Worm (Caenorhabditis elegans) whole organism, L1 larva: ENCODE data around the gene cgr-1.

ENCODE experiments used
- ama-1 ChIP-seq: fragments of 150-350 bp; optimal IDR thresholded peaks from 2 replicates; lab custom pipeline; 2014
- ceh-63 ChIP-seq: fragments of 200-800 bp; sonication (Bioruptor generic); optimal IDR thresholded peaks from 2 replicates; lab custom pipeline; 2018; ENCODE audit warnings: mild to moderate bottlenecking, missing genetic modification characterization, missing compliant biosample characterization
- ceh-8 ChIP-seq: fragments of 200-800 bp; sonication (Bioruptor generic); optimal IDR thresholded peaks from 2 replicates; lab custom pipeline; 2018; ENCODE audit warnings: mild to moderate bottlenecking, missing genetic modification characterization, moderate library complexity, missing compliant biosample characterization
- ceh-88 ChIP-seq: fragments of 200-800 bp; sonication (Bioruptor generic); IDR thresholded peaks from 2 replicates; pipeline ENCODE4 v1.3.6; 2022; ENCODE audit warnings: missing genetic modification characterization, missing compliant biosample characterization
- ceh-90 ChIP-seq: sonication (generic microtip); optimal IDR thresholded peaks from 2 replicates; lab custom pipeline; 2016; ENCODE audit warnings: missing genetic modification characterization, missing compliant biosample characterization
- ces-1 ChIP-seq: fragments of 150-350 bp; optimal IDR thresholded peaks from 2 replicates; lab custom pipeline; 2014; ENCODE audit warnings: missing biosample characterization, missing genetic modification reagents, missing genetic modification characterization
- dsc-1 ChIP-seq: sonication (generic microtip); optimal IDR thresholded peaks from 2 replicates; lab custom pipeline; 2016; ENCODE audit warnings: mild to moderate bottlenecking, missing genetic modification characterization, missing compliant biosample characterization
- efl-1 ChIP-seq, 4 experiments: fragments of 150-350 bp; optimal IDR thresholded peaks in 3 of 4; peaks in 1 of 4; 1 replicate in 1 of 4; 2 replicates in 3 of 4; lab custom pipeline; 2014; ENCODE audit warnings: missing biosample characterization in 2 of 4, missing genetic modification characterization in 2 of 4, missing genetic modification reagents in 2 of 4
- efl-3 ChIP-seq: fragments of 200-800 bp; sonication (Bioruptor generic); optimal IDR thresholded peaks from 2 replicates; lab custom pipeline; 2018; ENCODE audit warnings: mild to moderate bottlenecking, missing genetic modification characterization, missing compliant biosample characterization
- egl-13 ChIP-seq: sonication (generic microtip); optimal IDR thresholded peaks from 2 replicates; lab custom pipeline; 2016; ENCODE audit warnings: missing genotype, missing genetic modification reagents, missing genetic modification characterization, missing compliant biosample characterization
- egl-27 ChIP-seq, 2 experiments: fragments of 150-350 bp in 1 of 2; sonication (generic microtip); optimal IDR thresholded peaks; 3 replicates each; lab custom pipeline; 2017 to 2018; ENCODE audit warnings: missing biosample characterization in 2 of 2, missing genetic modification characterization in 2 of 2, missing genetic modification reagents in 2 of 2
- elt-2 ChIP-seq: sonication (generic microtip); optimal IDR thresholded peaks from 2 replicates; lab custom pipeline; 2016; ENCODE audit warnings: missing genetic modification characterization, mild to moderate bottlenecking, inconsistent platforms, missing compliant biosample characterization, missing genetic modification reagents
- elt-3 ChIP-seq, 6 experiments: fragments of 150-350 bp in 1 of 6; sonication (generic microtip); optimal IDR thresholded peaks; 2 replicates each; lab custom pipeline; 2017 to 2018; ENCODE audit warnings: missing biosample characterization in 6 of 6, missing genetic modification characterization in 6 of 6, inconsistent platforms in 1 of 6
- fos-1 ChIP-seq: fragments of 150-350 bp; optimal IDR thresholded peaks from 2 replicates; lab custom pipeline; 2014; ENCODE audit warnings: missing biosample characterization, missing genetic modification characterization
- hpl-2 ChIP-seq: fragments of 150-350 bp; optimal IDR thresholded peaks from 2 replicates; lab custom pipeline; 2014; ENCODE audit warnings: missing biosample characterization, missing genetic modification reagents, missing genetic modification characterization
- irx-1 ChIP-seq: sonication (generic microtip); optimal IDR thresholded peaks from 2 replicates; lab custom pipeline; 2016; ENCODE audit warnings: missing genetic modification characterization, missing compliant biosample characterization
- isw-1 ChIP-seq: fragments of 200-800 bp; sonication (Bioruptor generic); IDR thresholded peaks from 2 replicates; pipeline ENCODE4 v1.3.6; 2022; ENCODE audit warnings: missing genetic modification characterization, missing compliant biosample characterization
- lin-13 ChIP-seq: fragments of 150-350 bp; optimal IDR thresholded peaks from 2 replicates; lab custom pipeline; 2014; ENCODE audit warnings: missing biosample characterization, missing genetic modification reagents, missing genetic modification characterization
- lin-14 ChIP-seq: fragments of 200-800 bp; sonication (Bioruptor generic); optimal IDR thresholded peaks from 2 replicates; lab custom pipeline; 2018; ENCODE audit warnings: mild to moderate bottlenecking, missing genetic modification characterization, moderate library complexity, missing compliant biosample characterization
- lin-15B ChIP-seq: fragments of 150-350 bp; sonication (generic microtip); optimal IDR thresholded peaks from 3 replicates; lab custom pipeline; 2014; ENCODE audit warnings: missing biosample characterization, missing genetic modification characterization
- lin-35 ChIP-seq, 2 experiments: fragments of 150-350 bp; optimal IDR thresholded peaks; 2 replicates each; lab custom pipeline; 2014; ENCODE audit warnings: missing biosample characterization in 2 of 2, missing genetic modification characterization in 2 of 2, missing genetic modification reagents in 2 of 2
- lin-39 ChIP-seq: fragments of 150-350 bp; optimal IDR thresholded peaks from 2 replicates; lab custom pipeline; 2014; ENCODE audit warnings: missing biosample characterization, missing genetic modification reagents, missing genetic modification characterization
- mab-9 ChIP-seq: fragments of 200-800 bp; sonication (Bioruptor generic); IDR thresholded peaks from 2 replicates; pipeline ENCODE4 v1.3.6; 2022; ENCODE audit warnings: missing genetic modification reagents, missing genetic modification characterization, missing compliant biosample characterization
- mep-1 ChIP-seq: fragments of 150-350 bp; optimal IDR thresholded peaks from 2 replicates; lab custom pipeline; 2014; ENCODE audit warnings: missing biosample characterization, missing genetic modification characterization
- nhr-11 ChIP-seq: fragments of 150-350 bp; optimal IDR thresholded peaks from 2 replicates; lab custom pipeline; 2014; ENCODE audit warnings: missing biosample characterization, missing genetic modification characterization
- nhr-12 ChIP-seq: sonication (generic microtip); optimal IDR thresholded peaks from 2 replicates; lab custom pipeline; 2017; ENCODE audit warnings: missing biosample characterization, missing genetic modification characterization
- nhr-28 ChIP-seq: fragments of 150-350 bp; optimal IDR thresholded peaks from 2 replicates; lab custom pipeline; 2014; ENCODE audit warnings: missing biosample characterization, missing genetic modification characterization
- nhr-71 ChIP-seq: sonication (generic microtip); optimal IDR thresholded peaks from 2 replicates; lab custom pipeline; 2016; ENCODE audit warnings: mild to moderate bottlenecking, missing genetic modification characterization, moderate library complexity, missing compliant biosample characterization
- nhr-77 ChIP-seq: fragments of 150-350 bp; optimal IDR thresholded peaks from 2 replicates; lab custom pipeline; 2014; ENCODE audit warnings: missing biosample characterization, missing genetic modification characterization
- nhr-90 ChIP-seq: sonication (generic microtip); optimal IDR thresholded peaks from 2 replicates; lab custom pipeline; 2016; ENCODE audit warnings: mild to moderate bottlenecking, missing genetic modification characterization, missing compliant biosample characterization; ENCODE audit not compliant: poor library complexity
- pag-3 ChIP-seq: sonication (generic microtip); optimal IDR thresholded peaks from 2 replicates; lab custom pipeline; 2017; ENCODE audit warnings: missing genetic modification characterization, mild to moderate bottlenecking, missing compliant biosample characterization, antibody characterized with exemption, borderline replicate concordance; ENCODE audit not compliant: insufficient read depth
- pqm-1 ChIP-seq: sonication (generic microtip); optimal IDR thresholded peaks from 3 replicates; lab custom pipeline; 2017; ENCODE audit warnings: missing biosample characterization, missing genetic modification characterization
- rnt-1 ChIP-seq: sonication (generic microtip); optimal IDR thresholded peaks from 2 replicates; lab custom pipeline; 2016; ENCODE audit warnings: mild to moderate bottlenecking, missing genetic modification characterization, moderate library complexity, missing compliant biosample characterization
- skn-1 ChIP-seq: fragments of 150-350 bp; optimal IDR thresholded peaks from 2 replicates; lab custom pipeline; 2014; ENCODE audit warnings: missing biosample characterization, missing genetic modification characterization
- sup-37 ChIP-seq: fragments of 200-800 bp; sonication (Bioruptor generic); optimal IDR thresholded peaks from 2 replicates; lab custom pipeline; 2018; ENCODE audit warnings: mild to moderate bottlenecking, missing genetic modification characterization, missing compliant biosample characterization
- swsn-7 ChIP-seq: sonication (generic microtip); optimal IDR thresholded peaks from 2 replicates; lab custom pipeline; 2016; ENCODE audit warnings: missing genetic modification characterization, missing compliant biosample characterization
- unc-86 ChIP-seq: sonication (generic microtip); optimal IDR thresholded peaks from 2 replicates; lab custom pipeline; 2016; ENCODE audit warnings: missing genetic modification characterization, missing compliant biosample characterization
- zag-1 ChIP-seq: fragments of 150-350 bp; optimal IDR thresholded peaks from 2 replicates; lab custom pipeline; 2014; ENCODE audit warnings: missing biosample characterization, missing genetic modification characterization
- ztf-4 ChIP-seq: fragments of 150-350 bp; optimal IDR thresholded peaks from 2 replicates; lab custom pipeline; 2014; ENCODE audit warnings: missing biosample characterization, missing genetic modification characterization

cgr-1 gene

ce11 chrX:3623162-3623561 is 22.9 kb upstream of the cgr-1 start, which contains the start of gene C18B2.2:
C18B2.2 (plus strand) TSS chrX:3623462.
- no peak for TF ChIP-seq elt-2 (tag; lab: Kevin White, UChicago)
- TF ChIP-seq efl-1 (optimal IDR thresholded peaks at IDR 0.05; lab: Kevin White, UChicago): no peak
- TF ChIP-seq efl-1 (GFP tag; optimal IDR thresholded peaks at IDR 0.05 in 1 of 2; lab: Kevin White, UChicago): peak in 1 of 2 experiments; percentile 11

DNA sequence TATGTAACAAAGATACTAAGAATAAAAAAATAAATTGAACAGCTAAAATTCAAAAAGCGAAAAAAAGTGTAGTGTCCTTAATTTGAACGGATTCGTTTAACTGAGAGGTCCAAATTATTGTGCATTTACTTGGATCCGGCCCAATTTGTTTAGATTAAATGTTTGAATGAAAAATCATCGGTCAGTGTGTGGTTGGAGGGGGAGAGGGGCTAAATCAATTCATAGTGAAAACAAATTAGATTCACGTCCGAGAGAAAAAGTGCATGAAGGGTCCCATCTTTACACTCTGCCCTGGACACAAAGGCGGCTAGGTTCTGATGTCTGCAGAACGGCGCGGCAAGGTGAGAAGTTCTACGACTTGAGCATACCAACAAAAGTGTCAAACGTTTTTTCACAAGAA is 18.6 kb upstream of the cgr-1 start:
- no peak for TF ChIP-seq nhr-90 (tag; lab: Kevin White, UChicago)
- peak; percentile 9 for TF ChIP-seq lin-14 (GFP tag; lab: Kevin White, UChicago)
- no peak for TF ChIP-seq hpl-2 (GFP tag; lab: Kevin White, UChicago)

ce11 chrX:3617218-3617617 is 17.0 kb upstream of the cgr-1 start, which contains the start of gene del-9:
del-9 (minus strand) TSS chrX:3617318.
- TF ChIP-seq lin-39 (tag; lab: Kevin White, UChicago): no peak
- no peak for TF ChIP-seq ceh-90 (tag; lab: Kevin White, UChicago)
- TF ChIP-seq egl-13 (tag; lab: Kevin White, UChicago): no peak
- TF ChIP-seq efl-3 (GFP tag; lab: Kevin White, UChicago): no peak
- no peak for TF ChIP-seq elt-2 (tag; lab: Kevin White, UChicago)
- no peak for TF ChIP-seq nhr-11
- TF ChIP-seq dsc-1: no peak
- no peak for TF ChIP-seq nhr-12
- no peak for TF ChIP-seq sup-37 (GFP tag; lab: Kevin White, UChicago)
- no peak for TF ChIP-seq lin-13 (GFP tag; lab: Kevin White, UChicago)
- no peak for TF ChIP-seq unc-86
- no peak for TF ChIP-seq mep-1 (tag; lab: Kevin White, UChicago)
- no peak for TF ChIP-seq skn-1 (tag; lab: Kevin White, UChicago)
- TF ChIP-seq ama-1: no peak
- no peak for TF ChIP-seq zag-1 (tag; lab: Kevin White, UChicago)
- no peak for TF ChIP-seq nhr-71 (tag; lab: Kevin White, UChicago)
- no peak for TF ChIP-seq mab-9 (GFP tag; lab: Robert Waterston, UW)

- TF ChIP-seq ztf-4 (tag; lab: Kevin White, UChicago) (no peak), lin-15B (tag; lab: Kevin White, UChicago) (no peak), unc-86 (no peak), nhr-28 (tag; lab: Kevin White, UChicago) (no peak), ces-1 (GFP tag; lab: Kevin White, UChicago) (no peak), egl-13 (tag; lab: Kevin White, UChicago) (no peak), egl-27 (tag; optimal IDR thresholded peaks at IDR 0.05; lab: Kevin White, UChicago) (no peak), isw-1 (GFP tag; lab: Robert Waterston, UW) (no peak), hpl-2 (GFP tag; lab: Kevin White, UChicago) (no peak), elt-3 (tag; optimal IDR thresholded peaks at IDR 0.05; lab: Kevin White, UChicago) (no peak), nhr-77 (tag; lab: Kevin White, UChicago) (no peak), ceh-8 (no peak), irx-1 (tag; lab: Kevin White, UChicago) (no peak), mab-9 (GFP tag; lab: Robert Waterston, UW) (no peak), dsc-1 (no peak), efl-1 (optimal IDR thresholded peaks at IDR 0.05; lab: Kevin White, UChicago) (no peak), efl-1 (GFP tag; optimal IDR thresholded peaks at IDR 0.05 in 1 of 2; lab: Kevin White, UChicago) (peak in 1 of 2 experiments; percentile 67), swsn-7 (no peak), pag-3 (tag; lab: Kevin White, UChicago) (no peak), ceh-63 (no peak), fos-1 (tag; lab: Kevin White, UChicago) (no peak), pqm-1 (tag; lab: Kevin White, UChicago) (peak; percentile 49), ceh-88 (GFP tag; lab: Robert Waterston, UW) (no peak), lin-35 (GFP tag; optimal IDR thresholded peaks at IDR 0.05; lab: Kevin White, UChicago) (peak in 1 of 2 experiments; percentile 29), rnt-1 (tag; lab: Kevin White, UChicago) (no peak), elt-2 (tag; lab: Kevin White, UChicago) (peak; percentile 70), ceh-90 (tag; lab: Kevin White, UChicago) (no peak)
- TF ChIP-seq, all 84 proteins: peak for 4
Observed at ce11 chrX:3613665-3614064, 13.4 kb upstream of the cgr-1 start.
